Worm (Caenorhabditis elegans): ENCODE measurements around the gene peli-1.

ce11 chrV:5705510-5705909 lies at the start of gene peli-1:
- TF ChIP-seq ZK546.5 (tag; optimal IDR thresholded peaks at IDR 0.05) (no peak), alr-1 (tag; optimal IDR thresholded peaks at IDR 0.05) (no peak), fos-1 (tag; optimal IDR thresholded peaks at IDR 0.05) (no peak), lin-13 (GFP tag; optimal IDR thresholded peaks at IDR 0.05) (no peak), ceh-82 (tag; optimal IDR thresholded peaks at IDR 0.05) (no peak), sem-4 (tag; optimal IDR thresholded peaks at IDR 0.05) (no peak)
